Worm (Caenorhabditis elegans): ENCODE data around the gene sulp-3.

The sulp-3 gene

ce11 chrX:8371906-8372305 lies 36.3 kb downstream of the sulp-3 start, which contains the start of gene nep-15:
Gene nep-15 (plus strand): TSS chrX:8372206.
- TF ChIP-seq nhr-129 (tag; optimal IDR thresholded peaks at IDR 0.05) (no peak), crh-2 (tag; optimal IDR thresholded peaks at IDR 0.05) (no peak), blmp-1 (tag; optimal IDR thresholded peaks at IDR 0.05; ENCODE audit: insufficient read depth) (no peak), ZK546.5 (tag; optimal IDR thresholded peaks at IDR 0.05) (no peak), dmd-4 (tag; optimal IDR thresholded peaks at IDR 0.05) (no peak)

- peak; percentile 77 for TF ChIP-seq gmeb-1 (tag; optimal IDR thresholded peaks at IDR 0.05)
- no peak for TF ChIP-seq Y55F3AM.14 (GFP tag; optimal IDR thresholded peaks at IDR 0.05)
- TF ChIP-seq fos-1 (tag; optimal IDR thresholded peaks at IDR 0.05), result peak; percentile 86
- no peak for TF ChIP-seq ztf-4 (tag; optimal IDR thresholded peaks at IDR 0.05)
- TF ChIP-seq lsy-2 (tag; optimal IDR thresholded peaks at IDR 0.05), result peak; percentile 63 to 83
- peak; percentile 64 for TF ChIP-seq lin-11 (tag; optimal IDR thresholded peaks at IDR 0.05)
- TF ChIP-seq snpc-4 (tag; optimal IDR thresholded peaks at IDR 0.05), result no peak
- peak; percentile 0 for TF ChIP-seq ceh-82 (tag; optimal IDR thresholded peaks at IDR 0.05)
- no peak for TF ChIP-seq R02D3.7 (tag; optimal IDR thresholded peaks at IDR 0.05)
- no peak for TF ChIP-seq elt-3 (tag; optimal IDR thresholded peaks at IDR 0.05)
- TF ChIP-seq sma-3 (GFP tag; optimal IDR thresholded peaks at IDR 0.05), result peak; percentile 53
- TF ChIP-seq zag-1 (tag; optimal IDR thresholded peaks at IDR 0.05), result peak; percentile 11
- no peak for TF ChIP-seq alr-1 (tag; optimal IDR thresholded peaks at IDR 0.05)
- TF ChIP-seq sem-4 (tag; optimal IDR thresholded peaks at IDR 0.05), result peak; percentile 60
- peak; percentile 27 for TF ChIP-seq nhr-21 (tag; optimal IDR thresholded peaks at IDR 0.05)
- TF ChIP-seq ztf-1 (GFP tag; conservative IDR thresholded peaks at IDR 0.05), result no peak
- no peak for TF ChIP-seq blmp-1 (tag; optimal IDR thresholded peaks at IDR 0.05; ENCODE audit: insufficient read depth)
- peak; percentile 80 for TF ChIP-seq nhr-129 (tag; optimal IDR thresholded peaks at IDR 0.05)
- TF ChIP-seq ceh-16 (tag; optimal IDR thresholded peaks at IDR 0.05), result no peak
- no peak for TF ChIP-seq nhr-237 (tag; optimal IDR thresholded peaks at IDR 0.05)
- no peak for TF ChIP-seq unc-39 (tag; optimal IDR thresholded peaks at IDR 0.05)
- no peak for TF ChIP-seq elt-1 (tag; optimal IDR thresholded peaks at IDR 0.05)
- TF ChIP-seq peb-1 (tag; optimal IDR thresholded peaks at IDR 0.05), result no peak
- TF ChIP-seq dmd-4 (tag; optimal IDR thresholded peaks at IDR 0.05), result no peak
- TF ChIP-seq nhr-23 (tag; optimal IDR thresholded peaks at IDR 0.05), result no peak
- peak; percentile 33 for TF ChIP-seq mab-5 (tag; optimal IDR thresholded peaks at IDR 0.05)
- TF ChIP-seq nhr-6 (tag; optimal IDR thresholded peaks at IDR 0.05), result peak; percentile 36
- TF ChIP-seq lin-13 (GFP tag; optimal IDR thresholded peaks at IDR 0.05), result peak; percentile 74
- peak; percentile 84 for TF ChIP-seq sma-9 (GFP tag; optimal IDR thresholded peaks at IDR 0.05)
- no peak for TF ChIP-seq sma-9 (tag; optimal IDR thresholded peaks at IDR 0.05)
- peak; percentile 85 for TF ChIP-seq F13H6.1 (tag; optimal IDR thresholded peaks at IDR 0.05)
- TF ChIP-seq nhr-11 (tag; optimal IDR thresholded peaks at IDR 0.05), result no peak
- peak; percentile 78 for TF ChIP-seq egl-27 (tag; optimal IDR thresholded peaks at IDR 0.05)
- no peak for TF ChIP-seq lin-39 (tag; optimal IDR thresholded peaks at IDR 0.05)
- TF ChIP-seq nhr-10 (tag; optimal IDR thresholded peaks at IDR 0.05), result peak; percentile 34
- TF ChIP-seq mbf-1 (tag; optimal IDR thresholded peaks at IDR 0.05), result no peak
- no peak for TF ChIP-seq ZK546.5 (tag; optimal IDR thresholded peaks at IDR 0.05)
- no peak for TF ChIP-seq ama-1 (optimal IDR thresholded peaks at IDR 0.05)
- TF ChIP-seq unc-62 (GFP tag; optimal IDR thresholded peaks at IDR 0.05), result no peak
- TF ChIP-seq crh-2 (tag; optimal IDR thresholded peaks at IDR 0.05), result peak; percentile 67
- no peak for TF ChIP-seq ztf-11 (tag; optimal IDR thresholded peaks at IDR 0.05)
- no peak for TF ChIP-seq skn-1 (tag; optimal IDR thresholded peaks at IDR 0.05)
- peak; percentile 80 for TF ChIP-seq C34F6.9 (tag; optimal IDR thresholded peaks at IDR 0.05)
- no peak for TF ChIP-seq nhr-25 (tag; optimal IDR thresholded peaks at IDR 0.05)
- TF ChIP-seq unc-55 (GFP tag; optimal IDR thresholded peaks at IDR 0.05), result peak; percentile 88
- TF ChIP-seq nhr-77 (tag; optimal IDR thresholded peaks at IDR 0.05), result no peak
- peak in 1 of 2 experiments; percentile 19 for TF ChIP-seq mdl-1 (tag; optimal IDR thresholded peaks at IDR 0.05)
- no peak for TF ChIP-seq nhr-12 (tag; optimal IDR thresholded peaks at IDR 0.05)
- no peak for TF ChIP-seq aly-2 (tag; optimal IDR thresholded peaks at IDR 0.05)
These were observed 40.0 kb downstream of the sulp-3 start for ce11 chrX:8368210-8368609.
